Fruit fly (Drosophila melanogaster) S2 (cell line): ENCODE data around the gene CG15177.

ENCODE experiments used
- CG8478 ChIP-seq: fragments of >200 bp; optimal IDR thresholded peaks from 2 replicates; lab custom pipeline; 2018
- CTCF ChIP-seq, 2 experiments: fragments of >200 bp; optimal IDR thresholded peaks; 2 replicates each; lab custom pipeline; 2018

DNA sequence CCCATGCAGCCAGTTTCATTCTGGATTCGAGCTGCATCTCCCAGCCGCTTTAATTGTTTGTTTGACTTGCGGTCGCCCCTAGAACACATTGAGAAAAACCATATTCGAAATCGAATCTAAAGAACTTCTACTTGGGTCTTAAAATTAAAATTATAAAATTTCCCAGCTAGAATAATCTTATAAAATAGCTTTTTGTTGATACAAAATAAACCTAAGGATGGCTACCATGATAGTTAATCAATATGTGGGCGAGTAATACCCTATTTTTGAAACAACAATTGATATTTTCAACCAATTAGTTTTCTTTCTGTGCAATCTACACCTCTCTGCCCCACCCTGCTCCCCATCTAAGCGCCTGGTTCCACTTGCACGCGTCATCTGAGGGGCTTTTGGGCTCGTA, 45.4 kb upstream of the CG15177 start:
- TF ChIP-seq CG8478 (lab: Kevin White, UChicago), result no peak
- TF ChIP-seq CTCF (optimal IDR thresholded peaks at IDR 0.05; lab: Kevin White, UChicago), result no peak
